Fruit fly (Drosophila melanogaster) whole organism, embryonic: Measurements from ENCODE around the gene ALiX.

ENCODE experiments used
- Bgb ChIP-seq: fragments of 200-800 bp; sonication (Bioruptor generic); IDR thresholded peaks from 2 replicates; pipeline ENCODE4 v1.3.6; 2022; ENCODE audit warnings: missing biosample characterization, missing genetic modification characterization; ENCODE audit not compliant: partially characterized antibody
- Blimp-1 ChIP-seq: fragments of 200-800 bp; sonication (Bioruptor generic); optimal IDR thresholded peaks from 3 replicates; lab custom pipeline; 2018; ENCODE audit warnings: missing biosample characterization, missing genetic modification characterization, mild to moderate bottlenecking, moderate library complexity, missing genetic modification reagents
- CG10147 ChIP-seq: fragments of 200-800 bp; sonication (Bioruptor generic); optimal IDR thresholded peaks from 2 replicates; lab custom pipeline; 2019; ENCODE audit warnings: missing biosample characterization, mild to moderate bottlenecking, missing genetic modification characterization, moderate library complexity
- CG11093 ChIP-seq: fragments of 200-800 bp; sonication (Bioruptor generic); IDR thresholded peaks from 3 replicates; pipeline ENCODE4 v1.3.6; 2022; ENCODE audit warnings: missing biosample characterization, missing genetic modification characterization
- CG12236 ChIP-seq: fragments of 200-800 bp; sonication (Bioruptor generic); optimal IDR thresholded peaks from 2 replicates; lab custom pipeline; 2016; ENCODE audit warnings: missing biosample characterization, missing genetic modification characterization
- CG1233 ChIP-seq: fragments of 200-800 bp; sonication (Bioruptor generic); optimal IDR thresholded peaks from 4 replicates; lab custom pipeline; 2018; ENCODE audit warnings: missing biosample characterization, mild to moderate bottlenecking, missing genetic modification characterization
- CG13296 ChIP-seq: fragments of 200-800 bp; sonication (Bioruptor generic); optimal IDR thresholded peaks from 3 replicates; lab custom pipeline; 2018; ENCODE audit warnings: missing biosample characterization, mild to moderate bottlenecking, missing genetic modification characterization
- CG13624 ChIP-seq: fragments of 200-800 bp; sonication (Bioruptor generic); optimal IDR thresholded peaks from 2 replicates; lab custom pipeline; 2016; ENCODE audit warnings: missing biosample characterization, missing genetic modification characterization
- CG14860 ChIP-seq: fragments of 200-800 bp; sonication (Bioruptor generic); IDR thresholded peaks from 3 replicates; pipeline ENCODE4 v1.3.6; 2022; ENCODE audit warnings: missing biosample characterization, missing genetic modification characterization; ENCODE audit not compliant: partially characterized antibody
- CG18619 ChIP-seq: fragments of 200-800 bp; sonication (Bioruptor generic); optimal IDR thresholded peaks from 3 replicates; lab custom pipeline; 2017; ENCODE audit warnings: missing biosample characterization, mild to moderate bottlenecking, missing genetic modification characterization
- CG31224 ChIP-seq: fragments of 200-800 bp; sonication (Bioruptor generic); IDR thresholded peaks from 2 replicates; pipeline ENCODE4 v1.3.6; 2022; ENCODE audit warnings: missing biosample characterization, missing genetic modification characterization
- CG3163 ChIP-seq: fragments of 200-800 bp; sonication (Bioruptor generic); optimal IDR thresholded peaks from 3 replicates; lab custom pipeline; 2016; ENCODE audit warnings: missing biosample characterization, missing genetic modification characterization
- CG3281 ChIP-seq: fragments of 200-800 bp; sonication (Bioruptor generic); optimal IDR thresholded peaks from 3 replicates; lab custom pipeline; 2017; ENCODE audit warnings: missing biosample characterization, mild to moderate bottlenecking, missing genetic modification characterization
- CG34422 ChIP-seq: fragments of 200-800 bp; sonication (Bioruptor generic); IDR thresholded peaks from 3 replicates; pipeline ENCODE4 v1.3.6; 2022; ENCODE audit warnings: missing biosample characterization, missing genetic modification characterization
- CG4360 ChIP-seq: fragments of 200-800 bp; sonication (Bioruptor generic); IDR thresholded peaks from 2 replicates; pipeline ENCODE4 v1.3.6; 2022; ENCODE audit warnings: missing biosample characterization, missing genetic modification characterization
- CG4820 ChIP-seq: fragments of 200-800 bp; sonication (Bioruptor generic); optimal IDR thresholded peaks from 3 replicates; lab custom pipeline; 2016; ENCODE audit warnings: missing biosample characterization, missing genetic modification characterization
- CG6689 ChIP-seq: fragments of 200-800 bp; sonication (Bioruptor generic); IDR thresholded peaks from 2 replicates; pipeline ENCODE4 v1.3.6; 2022; ENCODE audit warnings: missing biosample characterization, missing genetic modification characterization
- CG6791 ChIP-seq: fragments of 200-800 bp; sonication (Bioruptor generic); IDR thresholded peaks from 3 replicates; pipeline ENCODE4 v1.3.6; 2022; ENCODE audit warnings: missing biosample characterization, missing genetic modification characterization; ENCODE audit not compliant: partially characterized antibody
- CG7928 ChIP-seq: fragments of 200-800 bp; sonication (Bioruptor generic); optimal IDR thresholded peaks from 2 replicates; lab custom pipeline; 2017; ENCODE audit warnings: missing biosample characterization, mild to moderate bottlenecking, missing genetic modification characterization
- CG8089 ChIP-seq: fragments of 200-800 bp; sonication (Bioruptor generic); optimal IDR thresholded peaks from 3 replicates; lab custom pipeline; 2016; ENCODE audit warnings: missing biosample characterization, missing genetic modification characterization
- CG8388 ChIP-seq: fragments of 200-800 bp; sonication (Bioruptor generic); optimal IDR thresholded peaks from 2 replicates; lab custom pipeline; 2019; ENCODE audit warnings: missing biosample characterization, mild to moderate bottlenecking, missing genetic modification characterization, moderate library complexity
- CG9609 ChIP-seq: fragments of 200-800 bp; sonication (Bioruptor generic); optimal IDR thresholded peaks from 3 replicates; lab custom pipeline; 2016; ENCODE audit warnings: missing biosample characterization, missing genetic modification characterization
- CHES-1-like ChIP-seq: fragments of 200-800 bp; sonication (Bioruptor generic); optimal IDR thresholded peaks from 2 replicates; lab custom pipeline; 2016; ENCODE audit warnings: missing biosample characterization, missing genetic modification characterization
- CTCF ChIP-seq: fragments of 200-800 bp; sonication (Bioruptor generic); optimal IDR thresholded peaks from 2 replicates; lab custom pipeline; 2017; ENCODE audit warnings: missing biosample characterization, mild to moderate bottlenecking, missing genetic modification characterization, moderate library complexity
- E2f1 ChIP-seq: fragments of 200-800 bp; sonication (Bioruptor generic); IDR thresholded peaks from 2 replicates; pipeline ENCODE4 v1.3.6; 2022; ENCODE audit warnings: missing biosample characterization, missing genetic modification characterization
- Ets65A ChIP-seq: fragments of 200-800 bp; sonication (Bioruptor generic); peaks from one replicate; lab custom pipeline; 2016; ENCODE audit warnings: missing biosample characterization, missing genetic modification characterization
- Gsc ChIP-seq: fragments of 200-800 bp; sonication (Bioruptor generic); IDR thresholded peaks from 2 replicates; pipeline ENCODE4 v1.3.6; 2022; ENCODE audit warnings: missing biosample characterization, missing genetic modification characterization
- Hr51 ChIP-seq, 2 experiments: fragments of 200-800 bp; sonication (Bioruptor generic); optimal IDR thresholded peaks; 2 replicates in 1 of 2; 3 replicates in 1 of 2; lab custom pipeline; 2016 to 2018; ENCODE audit warnings: missing biosample characterization in 2 of 2, missing genetic modification characterization in 2 of 2, mild to moderate bottlenecking in 1 of 2, moderate library complexity in 1 of 2
- Lhr ChIP-seq: fragments of 200-800 bp; sonication (Bioruptor generic); optimal IDR thresholded peaks from 3 replicates; lab custom pipeline; 2017; ENCODE audit warnings: mild to moderate bottlenecking, missing biosample characterization, missing genetic modification reagents, missing genetic modification characterization
- Mes4 ChIP-seq: fragments of 200-800 bp; sonication (Bioruptor generic); optimal IDR thresholded peaks from 2 replicates; lab custom pipeline; 2016; ENCODE audit warnings: missing biosample characterization, missing genetic modification characterization
- Optix ChIP-seq: fragments of 200-800 bp; sonication (Bioruptor generic); IDR thresholded peaks from 3 replicates; pipeline ENCODE4 v1.3.6; 2022; ENCODE audit warnings: missing biosample characterization, missing genetic modification characterization
- Rfx ChIP-seq: fragments of 200-800 bp; sonication (Bioruptor generic); IDR thresholded peaks from 2 replicates; pipeline ENCODE4 v1.3.6; 2022; ENCODE audit warnings: missing biosample characterization, missing genetic modification characterization
- Six4 ChIP-seq: fragments of 200-800 bp; sonication (Bioruptor generic); optimal IDR thresholded peaks from 2 replicates; lab custom pipeline; 2016; ENCODE audit warnings: missing biosample characterization, missing genetic modification characterization
- ab ChIP-seq: fragments of 200-800 bp; sonication (Bioruptor generic); optimal IDR thresholded peaks from 2 replicates; lab custom pipeline; 2016; ENCODE audit warnings: missing biosample characterization, missing genetic modification characterization
- ash1 ChIP-seq: fragments of 200-800 bp; sonication (Bioruptor generic); optimal IDR thresholded peaks from 2 replicates; lab custom pipeline; 2018; ENCODE audit warnings: missing biosample characterization, mild to moderate bottlenecking, missing genetic modification characterization
- bab2 ChIP-seq: fragments of 200-800 bp; sonication (Bioruptor generic); optimal IDR thresholded peaks from 2 replicates; lab custom pipeline; 2016; ENCODE audit warnings: missing biosample characterization, missing genetic modification characterization
- bbx ChIP-seq: fragments of 200-800 bp; sonication (Bioruptor generic); IDR thresholded peaks from 2 replicates; pipeline ENCODE4 v1.3.6; 2022; ENCODE audit warnings: missing biosample characterization, missing genetic modification characterization; ENCODE audit not compliant: partially characterized antibody
- caup ChIP-seq: fragments of 200-800 bp; sonication (Bioruptor generic); optimal IDR thresholded peaks from 3 replicates; lab custom pipeline; 2017; ENCODE audit warnings: missing biosample characterization, mild to moderate bottlenecking, missing genetic modification characterization, moderate library complexity; ENCODE audit not compliant: severe bottlenecking
- cg ChIP-seq: fragments of 200-800 bp; sonication (Bioruptor generic); optimal IDR thresholded peaks from 3 replicates; lab custom pipeline; 2019; ENCODE audit warnings: missing biosample characterization, mild to moderate bottlenecking, missing genetic modification characterization, moderate library complexity
- grau ChIP-seq: fragments of 200-800 bp; optimal IDR thresholded peaks from 3 replicates; lab custom pipeline; 2019; ENCODE audit warnings: missing biosample characterization, mild to moderate bottlenecking, missing genetic modification characterization, moderate library complexity
- lov ChIP-seq, 2 experiments: fragments of 200-800 bp in 1 of 2; fragments of >200 bp in 1 of 2; sonication (Bioruptor generic) in 1 of 2; IDR thresholded peaks in 1 of 2; optimal IDR thresholded peaks in 1 of 2; 2 replicates in 1 of 2; 3 replicates in 1 of 2; pipeline versions ENCODE4 v1.3.6 to Lab custom; 2017 to 2022; ENCODE audit warnings: missing biosample characterization in 1 of 2, missing genetic modification characterization in 1 of 2
- mld ChIP-seq: fragments of 200-800 bp; sonication (Bioruptor generic); IDR thresholded peaks from 3 replicates; pipeline ENCODE4 v1.3.6; 2022; ENCODE audit warnings: missing biosample characterization, missing genetic modification characterization; ENCODE audit not compliant: partially characterized antibody
- nerfin-2 ChIP-seq: fragments of 200-800 bp; sonication (Bioruptor generic); IDR thresholded peaks from 2 replicates; pipeline ENCODE4 v1.3.6; 2022; ENCODE audit warnings: missing biosample characterization, missing genetic modification characterization; ENCODE audit not compliant: partially characterized antibody
- onecut ChIP-seq: fragments of 200-800 bp; sonication (Bioruptor generic); IDR thresholded peaks from 2 replicates; pipeline ENCODE4 v1.3.6; 2022; ENCODE audit warnings: missing biosample characterization, missing genetic modification characterization
- pzg ChIP-seq: fragments of 200-800 bp; sonication (Bioruptor generic); optimal IDR thresholded peaks from 3 replicates; lab custom pipeline; 2018; ENCODE audit warnings: missing biosample characterization, mild to moderate bottlenecking, missing genetic modification characterization, moderate library complexity
- scrt ChIP-seq: fragments of 200-800 bp; sonication (Bioruptor generic); optimal IDR thresholded peaks from 2 replicates; lab custom pipeline; 2018; ENCODE audit warnings: missing biosample characterization, mild to moderate bottlenecking, missing genetic modification characterization, moderate library complexity
- seq ChIP-seq: fragments of 200-800 bp; sonication (Bioruptor generic); IDR thresholded peaks from 2 replicates; pipeline ENCODE4 v1.3.6; 2022; ENCODE audit warnings: missing biosample characterization, missing genetic modification characterization
- sqz ChIP-seq: fragments of 200-800 bp; sonication (Bioruptor generic); optimal IDR thresholded peaks from 3 replicates; lab custom pipeline; 2018; ENCODE audit warnings: missing biosample characterization, mild to moderate bottlenecking, missing genetic modification characterization
- wek ChIP-seq: fragments of 200-800 bp; sonication (Bioruptor generic); optimal IDR thresholded peaks from 3 replicates; lab custom pipeline; 2018; ENCODE audit warnings: missing biosample characterization, mild to moderate bottlenecking, missing genetic modification characterization, moderate library complexity

The ALiX gene

DNA sequence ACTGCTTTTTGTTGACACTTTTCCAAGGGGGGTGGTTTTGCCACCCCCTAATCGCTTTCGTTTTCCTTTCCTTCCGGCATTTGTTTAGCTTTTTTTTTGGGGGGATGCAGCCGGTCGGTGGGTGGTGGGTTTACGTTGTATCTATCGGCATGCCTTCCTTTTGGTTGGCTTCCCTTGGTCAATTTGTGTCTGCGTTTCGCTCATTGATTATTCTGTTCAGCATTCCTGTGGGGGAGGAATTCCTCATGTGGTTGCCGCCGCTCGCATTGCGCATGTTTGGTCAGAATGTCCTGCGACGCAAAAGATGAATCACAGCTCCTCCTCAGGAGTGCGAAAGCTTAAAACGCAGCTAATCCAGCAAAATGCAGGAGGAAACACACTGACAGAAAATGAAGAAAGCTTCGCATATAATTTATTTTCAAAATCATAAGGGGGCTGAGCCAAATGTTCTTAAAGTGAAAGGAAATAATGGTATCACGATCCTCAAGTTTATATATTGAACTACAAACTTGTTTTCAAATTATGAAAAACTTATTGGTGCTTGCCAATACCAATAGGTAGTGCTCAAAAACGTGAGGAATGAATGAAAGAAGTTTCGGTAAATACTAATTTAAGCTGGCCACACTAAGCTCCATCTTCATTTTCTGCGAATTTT, 47.6 kb downstream of the ALiX start, which contains the start of gene RpS10a (continued):
- TF ChIP-seq CG11093 (GFP tag; lab: Robert Waterston, UW): no peak
- no peak for TF ChIP-seq ash1
- no peak for TF ChIP-seq CG8089 (GFP tag; lab: Kevin White, UChicago)
- TF ChIP-seq CG13624 (GFP tag; lab: Kevin White, UChicago): peak; percentile 47
- TF ChIP-seq CG1233 (GFP tag; lab: Kevin White, UChicago): no peak
- TF ChIP-seq Gsc: no peak
- TF ChIP-seq caup (GFP tag; lab: Kevin White, UChicago): no peak
- TF ChIP-seq wek: no peak
- no peak for TF ChIP-seq CG4820 (GFP tag; lab: Kevin White, UChicago)
- TF ChIP-seq Bgb (GFP tag; lab: Robert Waterston, UW): peak; percentile 22; the same call in 1 of the 2 replicates
- TF ChIP-seq bbx (GFP tag; lab: Robert Waterston, UW): peak; percentile 87
- TF ChIP-seq E2f1: no peak
- TF ChIP-seq Rfx (GFP tag; lab: Robert Waterston, UW): no peak
- no peak for TF ChIP-seq Mes4 (GFP tag; lab: Kevin White, UChicago)
- TF ChIP-seq mld: peak; percentile 47; the same call in 1 of the 3 replicates
- TF ChIP-seq onecut (GFP tag; lab: Robert Waterston, UW): peak; percentile 91
- TF ChIP-seq cg (GFP tag; lab: Kevin White, UChicago): no peak
- peak; percentile 18 for TF ChIP-seq scrt (GFP tag; lab: Kevin White, UChicago)
- no peak for TF ChIP-seq Ets65A (GFP tag; lab: Kevin White, UChicago)
- no peak for TF ChIP-seq Hr51 (GFP tag; optimal IDR thresholded peaks at IDR 0.05; lab: Kevin White, UChicago)
- TF ChIP-seq CG3163 (GFP tag; lab: Kevin White, UChicago): no peak
- TF ChIP-seq ab (GFP tag; lab: Kevin White, UChicago): no peak
- TF ChIP-seq CG7928 (GFP tag; lab: Kevin White, UChicago): no peak
- TF ChIP-seq CG18619 (GFP tag; lab: Kevin White, UChicago): no peak
- no peak for TF ChIP-seq CG12236 (GFP tag; lab: Kevin White, UChicago)
- TF ChIP-seq CG31224 (GFP tag; lab: Robert Waterston, UW): no peak
- no peak for TF ChIP-seq CG8388 (GFP tag; lab: Kevin White, UChicago)
- TF ChIP-seq Lhr: no peak
- no peak for TF ChIP-seq CHES-1-like (GFP tag; lab: Kevin White, UChicago)
- TF ChIP-seq CG9609 (GFP tag; lab: Kevin White, UChicago): no peak
- TF ChIP-seq Six4 (GFP tag; lab: Kevin White, UChicago): no peak
- TF ChIP-seq CG13296 (GFP tag; lab: Kevin White, UChicago): no peak
- TF ChIP-seq CG6791 (GFP tag; lab: Robert Waterston, UW): peak; percentile 81; the same call in 2 of the 3 replicates
- TF ChIP-seq seq (GFP tag; lab: Robert Waterston, UW): peak; percentile 53; the same call in 1 of the 2 replicates
- no peak for TF ChIP-seq Blimp-1 (GFP tag; lab: Kevin White, UChicago)
- no peak for TF ChIP-seq pzg (GFP tag; lab: Kevin White, UChicago)
- TF ChIP-seq CTCF (GFP tag; lab: Kevin White, UChicago): no peak
- peak; percentile 45 for TF ChIP-seq sqz (GFP tag; lab: Kevin White, UChicago)
- TF ChIP-seq CG3281 (GFP tag; lab: Kevin White, UChicago): no peak
- 0 out of 3 replicates have a peak, but pooled peaks have one; percentile 27 for TF ChIP-seq CG14860 (GFP tag; lab: Robert Waterston, UW)
- TF ChIP-seq bab2 (GFP tag; lab: Kevin White, UChicago): no peak
- no peak for TF ChIP-seq Optix
- peak; percentile 10 for TF ChIP-seq CG10147 (GFP tag; lab: Kevin White, UChicago)
- TF ChIP-seq CG4360 (GFP tag; lab: Robert Waterston, UW): no peak
- no peak for TF ChIP-seq CG6689 (GFP tag; lab: Robert Waterston, UW)
- no peak for TF ChIP-seq CG34422
- peak; percentile 12 for TF ChIP-seq grau
- no peak for TF ChIP-seq lov (optimal IDR thresholded peaks at IDR 0.05; lab: Kevin White, UChicago)
- no peak for TF ChIP-seq lov (GFP tag; IDR thresholded peaks at IDR 0.05; lab: Robert Waterston, UW)
- 0 out of 2 replicates have a peak, but pooled peaks have one; percentile 25 for TF ChIP-seq nerfin-2 (GFP tag; lab: Robert Waterston, UW)
